Fruit fly (Drosophila melanogaster) whole organism: ENCODE data around the gene CG31468.

Experiments
- CG8478 ChIP-seq: fragments of >200 bp; optimal IDR thresholded peaks from 2 replicates; lab custom pipeline; 2018; ENCODE audit warnings: inconsistent platforms
- Dll ChIP-seq: fragments of >200 bp; optimal IDR thresholded peaks from 2 replicates; lab custom pipeline; 2017
- EcR ChIP-seq, 2 experiments: fragments of >200 bp; optimal IDR thresholded peaks; 2 replicates each; lab custom pipeline; 2017; ENCODE audit warnings: missing biosample characterization in 2 of 2, missing genetic modification characterization in 2 of 2, missing genetic modification reagents in 2 of 2
- pan ChIP-seq: fragments of >200 bp; optimal IDR thresholded peaks from 2 replicates; lab custom pipeline; 2017
- psq ChIP-seq: fragments of >200 bp; optimal IDR thresholded peaks from 2 replicates; lab custom pipeline; 2017
- usp ChIP-seq: fragments of >200 bp; optimal IDR thresholded peaks from 2 replicates; lab custom pipeline; 2017; ENCODE audit warnings: missing biosample characterization, missing genetic modification characterization, mixed read lengths

- TF ChIP-seq psq (lab: Kevin White, UChicago) (no peak), CG8478 (no peak), pan (no peak), usp (GFP tag; lab: Kevin White, UChicago) (no peak), EcR (GFP tag; optimal IDR thresholded peaks at IDR 0.05; lab: Kevin White, UChicago) (no peak), Dll (lab: Kevin White, UChicago) (no peak)
Observed at dm6 chr3R:23721936-23722335, 21.8 kb upstream of the CG31468 start.
